Worm (Caenorhabditis elegans) whole organism, dauer: ENCODE data around the gene rbm-22.

Experiments used
- unc-62 ChIP-seq: sonication (generic microtip); optimal IDR thresholded peaks from 2 replicates; lab custom pipeline; 2017; ENCODE audit warnings: missing biosample characterization, missing genetic modification reagents, missing genetic modification characterization

The rbm-22 gene

ce11 chrIV:10861102-10861501 is at the start of gene rbm-22:
TSS of gene rbm-22 (plus strand) at chrIV:10861402.
- no peak for TF ChIP-seq unc-62 (GFP tag; lab: Kevin White, UChicago)

- no peak for TF ChIP-seq unc-62 (GFP tag; lab: Kevin White, UChicago)
These were observed 49.1 kb upstream of the rbm-22 start, which contains the start of gene miz-1 for ce11 chrIV:10812099-10812498. TSS of gene miz-1 (plus strand) at chrIV:10812399.

ce11 chrIV:10815950-10816349 is 45.3 kb upstream of the rbm-22 start:
- no peak for TF ChIP-seq unc-62 (GFP tag; lab: Kevin White, UChicago)

ce11 chrIV:10817030-10817429 is 44.2 kb upstream of the rbm-22 start:
- no peak for TF ChIP-seq unc-62 (GFP tag; lab: Kevin White, UChicago)

- no peak for TF ChIP-seq unc-62 (GFP tag; lab: Kevin White, UChicago)
These were observed 42.2 kb upstream of the rbm-22 start for ce11 chrIV:10819049-10819448.

ce11 chrIV:10820114-10820513 is 41.1 kb upstream of the rbm-22 start:
- TF ChIP-seq unc-62 (GFP tag; lab: Kevin White, UChicago), result no peak

ce11 chrIV:10820837-10821671 is 40.1 kb upstream of the rbm-22 start:
- TF ChIP-seq unc-62 (GFP tag; lab: Kevin White, UChicago), result no peak

- peak; percentile 71 for TF ChIP-seq unc-62 (GFP tag; lab: Kevin White, UChicago)
These were observed 39.4 kb upstream of the rbm-22 start for ce11 chrIV:10821672-10822304.

ce11 chrIV:10825383-10825782 is 35.8 kb upstream of the rbm-22 start:
- TF ChIP-seq unc-62 (GFP tag; lab: Kevin White, UChicago), result no peak

- TF ChIP-seq unc-62 (GFP tag; lab: Kevin White, UChicago), result no peak
These were observed 35.2 kb upstream of the rbm-22 start for ce11 chrIV:10826029-10826428.

ce11 chrIV:10828049-10828448 is 33.2 kb upstream of the rbm-22 start, which contains the start of gene npax-3:
TSS of gene npax-3 (minus strand) at chrIV:10828149.
- TF ChIP-seq unc-62 (GFP tag; lab: Kevin White, UChicago), result no peak

- no peak for TF ChIP-seq unc-62 (GFP tag; lab: Kevin White, UChicago)
These were observed 29.1 kb upstream of the rbm-22 start, which contains the start of gene best-15 for ce11 chrIV:10832148-10832547. TSS of gene best-15 (minus strand) at chrIV:10832248.

ce11 chrIV:10842232-10842631 is 19.0 kb upstream of the rbm-22 start:
- no peak for TF ChIP-seq unc-62 (GFP tag; lab: Kevin White, UChicago)

ce11 chrIV:10842705-10843364 is 18.4 kb upstream of the rbm-22 start, which contains the start of gene T11G6.5:
TSS of gene T11G6.5 (minus strand) at chrIV:10842755.
- TF ChIP-seq unc-62 (GFP tag; lab: Kevin White, UChicago), result no peak

ce11 chrIV:10851136-10851535 is 10.1 kb upstream of the rbm-22 start:
- TF ChIP-seq unc-62 (GFP tag; lab: Kevin White, UChicago), result no peak

- no peak for TF ChIP-seq unc-62 (GFP tag; lab: Kevin White, UChicago)
These were observed 9.4 kb upstream of the rbm-22 start, which contains the start of gene T11G6.4 for ce11 chrIV:10851833-10852232. TSS of gene T11G6.4 (minus strand) at chrIV:10851933.
